Fruit fly (Drosophila melanogaster) whole organism, embryonic: Measurements from ENCODE around the gene Sse.

Experiments used
- Adf1 ChIP-seq: fragments of 200-800 bp; sonication (Bioruptor generic); IDR thresholded peaks from 2 replicates; pipeline ENCODE4 v1.3.6; 2022; ENCODE audit warnings: missing biosample characterization, missing genetic modification characterization
- Asciz ChIP-seq: fragments of 200-800 bp; sonication (Bioruptor generic); optimal IDR thresholded peaks from 2 replicates; lab custom pipeline; 2017; ENCODE audit warnings: missing biosample characterization, mild to moderate bottlenecking, missing genetic modification characterization, missing genetic modification reagents
- B-H1 ChIP-seq: fragments of 200-800 bp; sonication (Bioruptor generic); IDR thresholded peaks from 3 replicates; pipeline ENCODE4 v1.3.6; 2022; ENCODE audit warnings: missing biosample characterization, missing genetic modification characterization
- CG10543 ChIP-seq: fragments of 200-800 bp; sonication (Bioruptor generic); optimal IDR thresholded peaks from 3 replicates; lab custom pipeline; 2017; ENCODE audit warnings: missing biosample characterization, mild to moderate bottlenecking, missing genetic modification characterization, moderate library complexity
- CG11504 ChIP-seq: fragments of 200-800 bp; sonication (Bioruptor generic); optimal IDR thresholded peaks from 3 replicates; lab custom pipeline; 2019; ENCODE audit warnings: missing biosample characterization, mild to moderate bottlenecking, missing genetic modification characterization, moderate library complexity
- CG13123 ChIP-seq: fragments of 200-800 bp; sonication (Bioruptor generic); optimal IDR thresholded peaks from 2 replicates; lab custom pipeline; 2016; ENCODE audit warnings: missing biosample characterization, missing genetic modification characterization
- CG14667 ChIP-seq: fragments of 200-800 bp; sonication (Bioruptor generic); IDR thresholded peaks from 2 replicates; pipeline ENCODE4 v1.3.6; 2022; ENCODE audit warnings: missing biosample characterization, missing genetic modification characterization
- CG15514 ChIP-seq: fragments of 200-800 bp; sonication (Bioruptor generic); optimal IDR thresholded peaks from 3 replicates; lab custom pipeline; 2017; ENCODE audit warnings: missing biosample characterization, missing genetic modification characterization, mild to moderate bottlenecking, moderate library complexity, missing genetic modification reagents
- CG17328 ChIP-seq: fragments of 200-800 bp; sonication (Bioruptor generic); IDR thresholded peaks from 2 replicates; pipeline ENCODE4 v1.3.6; 2022; ENCODE audit warnings: missing biosample characterization, missing genetic modification characterization
- CG18764 ChIP-seq: fragments of 200-800 bp; sonication (Bioruptor generic); optimal IDR thresholded peaks from 3 replicates; lab custom pipeline; 2016; ENCODE audit warnings: missing biosample characterization, missing genetic modification characterization
- CG34422 ChIP-seq: fragments of 200-800 bp; sonication (Bioruptor generic); IDR thresholded peaks from 3 replicates; pipeline ENCODE4 v1.3.6; 2022; ENCODE audit warnings: missing biosample characterization, missing genetic modification characterization
- CG6254 ChIP-seq: fragments of 200-800 bp; sonication (Bioruptor generic); optimal IDR thresholded peaks from 3 replicates; lab custom pipeline; 2017; ENCODE audit warnings: mild to moderate bottlenecking, missing biosample characterization, missing genetic modification reagents, missing genetic modification characterization
- CG6854 ChIP-seq: fragments of 200-800 bp; sonication (Bioruptor generic); optimal IDR thresholded peaks from 3 replicates; lab custom pipeline; 2017; ENCODE audit warnings: missing biosample characterization, mild to moderate bottlenecking, missing genetic modification characterization
- CG7839 ChIP-seq: fragments of 200-800 bp; sonication (Bioruptor generic); optimal IDR thresholded peaks from 3 replicates; lab custom pipeline; 2018; ENCODE audit warnings: missing biosample characterization, mild to moderate bottlenecking, missing genetic modification characterization, moderate library complexity
- CG9437 ChIP-seq: fragments of 200-800 bp; sonication (Bioruptor generic); optimal IDR thresholded peaks from 2 replicates; lab custom pipeline; 2018; ENCODE audit warnings: missing biosample characterization, mild to moderate bottlenecking, missing genetic modification characterization
- CG9727 ChIP-seq: fragments of 200-800 bp; sonication (Bioruptor generic); optimal IDR thresholded peaks from 3 replicates; lab custom pipeline; 2017; ENCODE audit warnings: missing biosample characterization, mild to moderate bottlenecking, missing genetic modification characterization
- Chrac-16 ChIP-seq: fragments of 200-800 bp; sonication (Bioruptor generic); optimal IDR thresholded peaks from 3 replicates; lab custom pipeline; 2016; ENCODE audit warnings: missing biosample characterization, missing genetic modification characterization
- Eip74EF ChIP-seq, 2 experiments: fragments of 200-800 bp in 1 of 2; fragments of >200 bp in 1 of 2; sonication (Bioruptor generic) in 1 of 2; optimal IDR thresholded peaks; 2 replicates each; lab custom pipeline; 2017 to 2019; ENCODE audit warnings: missing biosample characterization in 2 of 2, missing genetic modification characterization in 2 of 2, mild to moderate bottlenecking in 1 of 2, moderate library complexity in 1 of 2
- Ets65A ChIP-seq: fragments of 200-800 bp; sonication (Bioruptor generic); peaks from one replicate; lab custom pipeline; 2016; ENCODE audit warnings: missing biosample characterization, missing genetic modification characterization
- Fer1 ChIP-seq: fragments of 200-800 bp; sonication (Bioruptor generic); optimal IDR thresholded peaks from 2 replicates; lab custom pipeline; 2017; ENCODE audit warnings: missing biosample characterization, mild to moderate bottlenecking, missing genetic modification characterization
- Lim3 ChIP-seq: fragments of 200-800 bp; sonication (Bioruptor generic); IDR thresholded peaks from 2 replicates; pipeline ENCODE4 v1.3.6; 2022; ENCODE audit warnings: missing biosample characterization, missing genetic modification characterization
- MTF-1 ChIP-seq: fragments of 200-800 bp; sonication (Bioruptor generic); optimal IDR thresholded peaks from 2 replicates; lab custom pipeline; 2018; ENCODE audit warnings: missing biosample characterization, mild to moderate bottlenecking, missing genetic modification characterization, borderline replicate concordance
- Med ChIP-seq: fragments of 200-800 bp; sonication (Bioruptor generic); peaks from one replicate; lab custom pipeline; 2016; ENCODE audit warnings: missing biosample characterization, missing genetic modification characterization, mild to moderate bottlenecking, inconsistent platforms, moderate library complexity
- Opbp ChIP-seq: fragments of 200-800 bp; sonication (Bioruptor generic); IDR thresholded peaks from 3 replicates; pipeline ENCODE4 v1.3.6; 2022; ENCODE audit warnings: missing biosample characterization, missing genetic modification characterization; ENCODE audit not compliant: partially characterized antibody
- Rfx ChIP-seq: fragments of 200-800 bp; sonication (Bioruptor generic); IDR thresholded peaks from 2 replicates; pipeline ENCODE4 v1.3.6; 2022; ENCODE audit warnings: missing biosample characterization, missing genetic modification characterization
- Side ChIP-seq: fragments of 200-800 bp; sonication (Bioruptor generic); optimal IDR thresholded peaks from 2 replicates; lab custom pipeline; 2016; ENCODE audit warnings: missing biosample characterization, missing genetic modification characterization
- Trl ChIP-seq, 3 experiments: fragments of >200 bp in 2 of 3; fragments of 200-800 bp in 1 of 3; sonication (Bioruptor generic) in 1 of 3; optimal IDR thresholded peaks; 2 replicates in 1 of 3; 3 replicates in 2 of 3; lab custom pipeline; 2016 to 2017; ENCODE audit warnings: missing biosample characterization in 1 of 3, missing genetic modification characterization in 1 of 3
- abd-A ChIP-seq: fragments of 200-800 bp; sonication (Bioruptor generic); optimal IDR thresholded peaks from 3 replicates; lab custom pipeline; 2019; ENCODE audit warnings: missing biosample characterization, mild to moderate bottlenecking, missing genetic modification characterization, moderate library complexity
- ato ChIP-seq: fragments of 200-800 bp; sonication (Bioruptor generic); IDR thresholded peaks from 2 replicates; pipeline ENCODE4 v1.3.6; 2022; ENCODE audit warnings: missing biosample characterization, missing genetic modification characterization; ENCODE audit not compliant: partially characterized antibody
- az2 ChIP-seq: fragments of 200-800 bp; sonication (Bioruptor generic); optimal IDR thresholded peaks from 3 replicates; lab custom pipeline; 2016; ENCODE audit warnings: missing biosample characterization, missing genetic modification characterization
- bsh ChIP-seq, 2 experiments: fragments of 200-800 bp; sonication (Bioruptor generic); optimal IDR thresholded peaks; 2 replicates each; lab custom pipeline; 2017 to 2018; ENCODE audit warnings: mild to moderate bottlenecking in 2 of 2, missing biosample characterization in 2 of 2, missing genetic modification characterization in 2 of 2, moderate library complexity in 1 of 2
- crol ChIP-seq: fragments of 200-800 bp; sonication (Bioruptor generic); IDR thresholded peaks from 2 replicates; pipeline ENCODE4 v1.3.6; 2022; ENCODE audit warnings: missing biosample characterization, missing genetic modification characterization
- emc ChIP-seq: fragments of 200-800 bp; sonication (Bioruptor generic); optimal IDR thresholded peaks from 2 replicates; lab custom pipeline; 2016; ENCODE audit warnings: missing biosample characterization, missing genetic modification characterization
- eve ChIP-seq, 2 experiments: fragments of >200 bp; optimal IDR thresholded peaks; 2 replicates each; lab custom pipeline; 2017; ENCODE audit warnings: missing biosample characterization in 2 of 2, missing genetic modification characterization in 2 of 2
- gce ChIP-seq: fragments of 200-800 bp; sonication (Bioruptor generic); IDR thresholded peaks from 3 replicates; pipeline ENCODE4 v1.3.6; 2022; ENCODE audit warnings: missing biosample characterization, missing genetic modification characterization
- gro ChIP-seq: fragments of 200-800 bp; sonication (Bioruptor generic); optimal IDR thresholded peaks from 2 replicates; lab custom pipeline; 2016; ENCODE audit warnings: missing biosample characterization, missing genetic modification characterization
- lab ChIP-seq: fragments of 200-800 bp; sonication (Bioruptor generic); optimal IDR thresholded peaks from 3 replicates; lab custom pipeline; 2017; ENCODE audit warnings: missing biosample characterization, missing genetic modification characterization, mild to moderate bottlenecking, moderate library complexity, missing genetic modification reagents
- lmd ChIP-seq: fragments of 200-800 bp; sonication (Bioruptor generic); IDR thresholded peaks from 2 replicates; pipeline ENCODE4 v1.3.6; 2022; ENCODE audit warnings: missing biosample characterization, missing genetic modification characterization
- mirr ChIP-seq: fragments of 200-800 bp; sonication (Bioruptor generic); optimal IDR thresholded peaks from 3 replicates; lab custom pipeline; 2018; ENCODE audit warnings: missing biosample characterization, mild to moderate bottlenecking, missing genetic modification characterization
- nerfin-2 ChIP-seq: fragments of 200-800 bp; sonication (Bioruptor generic); IDR thresholded peaks from 2 replicates; pipeline ENCODE4 v1.3.6; 2022; ENCODE audit warnings: missing biosample characterization, missing genetic modification characterization; ENCODE audit not compliant: partially characterized antibody
- p53 ChIP-seq: fragments of 200-800 bp; sonication (Bioruptor generic); optimal IDR thresholded peaks from 2 replicates; lab custom pipeline; 2016; ENCODE audit warnings: missing biosample characterization, missing genetic modification characterization
- pb ChIP-seq: fragments of 200-800 bp; sonication (Bioruptor generic); optimal IDR thresholded peaks from 3 replicates; lab custom pipeline; 2016; ENCODE audit warnings: missing biosample characterization, missing genetic modification characterization
- pnt ChIP-seq: fragments of 200-800 bp; sonication (Bioruptor generic); optimal IDR thresholded peaks from 3 replicates; lab custom pipeline; 2016; ENCODE audit warnings: missing biosample characterization, missing genetic modification characterization
- sens-2 ChIP-seq: fragments of 200-800 bp; sonication (Bioruptor generic); IDR thresholded peaks from 2 replicates; pipeline ENCODE4 v1.3.6; 2022; ENCODE audit warnings: missing biosample characterization, missing genetic modification characterization
- stwl ChIP-seq: fragments of 200-800 bp; sonication (Bioruptor generic); optimal IDR thresholded peaks from 3 replicates; lab custom pipeline; 2018; ENCODE audit warnings: missing biosample characterization, mild to moderate bottlenecking, missing genetic modification characterization, moderate library complexity
- tap ChIP-seq: fragments of 200-800 bp; optimal IDR thresholded peaks from 3 replicates; lab custom pipeline; 2019; ENCODE audit warnings: missing biosample characterization, mild to moderate bottlenecking, missing genetic modification characterization, moderate library complexity
- ttk ChIP-seq: fragments of 200-800 bp; sonication (Bioruptor generic); IDR thresholded peaks from 2 replicates; pipeline ENCODE4 v2.1.2; 2022; ENCODE audit warnings: missing biosample characterization, missing genetic modification characterization
- unc-4 ChIP-seq: fragments of 200-800 bp; sonication (Bioruptor generic); IDR thresholded peaks from 2 replicates; pipeline ENCODE4 v1.3.6; 2022; ENCODE audit warnings: missing biosample characterization, missing genetic modification characterization; ENCODE audit not compliant: partially characterized antibody
- wor ChIP-seq: fragments of 200-800 bp; sonication (Bioruptor generic); IDR thresholded peaks from 2 replicates; pipeline ENCODE4 v1.3.6; 2022; ENCODE audit warnings: missing biosample characterization, missing genetic modification characterization

The Sse gene

DNA sequence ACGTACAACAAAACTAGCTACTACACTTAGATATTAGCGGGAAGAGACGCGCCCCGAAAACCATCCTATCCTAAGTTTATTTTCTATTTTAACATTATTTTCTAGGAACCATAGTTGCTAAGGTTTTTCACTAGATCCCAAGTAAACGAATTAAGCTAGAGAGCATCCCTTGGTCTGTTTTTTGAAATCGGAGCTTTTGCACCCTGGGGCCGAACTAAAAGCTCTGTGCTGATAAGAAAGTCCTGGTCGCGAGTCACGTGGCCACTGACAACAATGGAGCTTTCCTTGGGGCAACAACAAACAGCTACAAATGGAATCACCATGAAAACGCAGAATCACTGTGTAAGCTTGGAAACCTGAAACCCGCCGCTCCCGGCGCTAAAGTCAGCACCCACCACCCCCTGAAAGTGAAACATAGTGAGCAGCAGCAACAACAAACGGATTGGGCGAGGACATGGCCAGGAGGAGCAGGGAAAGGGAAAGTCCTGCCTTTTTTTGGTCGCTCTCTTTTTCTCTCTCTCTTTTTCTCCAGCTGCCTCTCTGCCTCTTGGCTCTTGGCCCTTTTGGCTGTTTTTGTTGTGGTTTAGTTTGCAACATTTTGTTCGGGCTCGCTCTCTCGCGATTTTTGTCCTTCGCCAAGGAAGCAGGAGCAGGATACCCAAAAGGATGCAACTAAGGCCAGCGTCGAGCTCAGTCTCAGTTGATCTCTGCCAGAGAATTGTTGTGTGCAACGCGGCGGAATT, 4.7 kb downstream of the Sse start, which contains the start of gene sif:
sif (plus strand) TSS at position 693 of the 743 bp plus-strand sequence.
- TF ChIP-seq wor (GFP tag; lab: Robert Waterston, UW), result no peak
- TF ChIP-seq CG9437 (GFP tag; lab: Kevin White, UChicago), result no peak
- no peak for TF ChIP-seq ato
- TF ChIP-seq CG7839 (tag; lab: Kevin White, UChicago), result no peak
- TF ChIP-seq p53 (GFP tag; lab: Kevin White, UChicago), result no peak
- no peak for TF ChIP-seq Eip74EF (GFP tag; optimal IDR thresholded peaks at IDR 0.05; lab: Kevin White, UChicago)
- no peak for TF ChIP-seq mirr (GFP tag; lab: Kevin White, UChicago)
- no peak for TF ChIP-seq lmd (GFP tag; lab: Robert Waterston, UW)
- no peak for TF ChIP-seq Opbp (GFP tag; lab: Robert Waterston, UW)
- TF ChIP-seq CG6854 (GFP tag; lab: Kevin White, UChicago), result no peak
- peak; percentile 53 to 76 for TF ChIP-seq Trl (optimal IDR thresholded peaks at IDR 0.05; lab: Kevin White, UChicago)
- no peak for TF ChIP-seq Trl (GFP tag; optimal IDR thresholded peaks at IDR 0.05; lab: Kevin White, UChicago)
- TF ChIP-seq CG6254 (GFP tag; lab: Kevin White, UChicago), result no peak
- TF ChIP-seq MTF-1, result no peak
- no peak for TF ChIP-seq CG13123 (GFP tag; lab: Kevin White, UChicago)
- no peak for TF ChIP-seq Fer1
- TF ChIP-seq Side, result no peak
- TF ChIP-seq Chrac-16 (GFP tag; lab: Kevin White, UChicago), result no peak
- TF ChIP-seq CG15514 (GFP tag; lab: Kevin White, UChicago), result peak; percentile 2
- no peak for TF ChIP-seq Ets65A
- peak; percentile 21 for TF ChIP-seq abd-A (tag; lab: Kevin White, UChicago)
- peak; percentile 41 for TF ChIP-seq Med (GFP tag; lab: Kevin White, UChicago)
- peak; percentile 71; the same call in 1 of the 3 replicates for TF ChIP-seq CG34422 (GFP tag; lab: Robert Waterston, UW)
- peak; percentile 89 for TF ChIP-seq crol (GFP tag; lab: Robert Waterston, UW)
- TF ChIP-seq az2, result no peak
- peak; percentile 42; the same call in 1 of the 2 replicates for TF ChIP-seq Rfx (GFP tag; lab: Robert Waterston, UW)
- TF ChIP-seq CG14667 (GFP tag; lab: Robert Waterston, UW), result no peak
- peak; percentile 5 for TF ChIP-seq CG11504 (tag; lab: Kevin White, UChicago)
- no peak for TF ChIP-seq emc (GFP tag; lab: Kevin White, UChicago)
- TF ChIP-seq lab (GFP tag; lab: Kevin White, UChicago), result no peak
- no peak for TF ChIP-seq Asciz
- no peak for TF ChIP-seq CG9727 (GFP tag; lab: Kevin White, UChicago)
- no peak for TF ChIP-seq gro (GFP tag; lab: Kevin White, UChicago)
- no peak for TF ChIP-seq CG18764 (GFP tag; lab: Kevin White, UChicago)
- no peak for TF ChIP-seq gce (GFP tag; lab: Robert Waterston, UW)
- TF ChIP-seq sens-2 (GFP tag; lab: Robert Waterston, UW), result no peak
- no peak for TF ChIP-seq Lim3 (GFP tag; lab: Robert Waterston, UW)
- TF ChIP-seq tap (tag; lab: Kevin White, UChicago), result no peak
- TF ChIP-seq unc-4, result 0 out of 2 replicates have a peak, but pooled peaks have one; percentile 16
- TF ChIP-seq pnt (GFP tag; lab: Kevin White, UChicago), result no peak
- TF ChIP-seq CG10543 (GFP tag; lab: Kevin White, UChicago), result no peak
- TF ChIP-seq ttk (GFP tag; lab: Robert Waterston, UW), result no peak
- no peak for TF ChIP-seq bsh (GFP tag; optimal IDR thresholded peaks at IDR 0.05; lab: Kevin White, UChicago)
- TF ChIP-seq Adf1 (GFP tag; lab: Robert Waterston, UW), result peak; percentile 35; the same call in 1 of the 2 replicates
- TF ChIP-seq stwl (tag; lab: Kevin White, UChicago), result no peak
- no peak for TF ChIP-seq B-H1 (GFP tag; lab: Robert Waterston, UW)
- no peak for TF ChIP-seq pb (GFP tag; lab: Kevin White, UChicago)
- TF ChIP-seq nerfin-2, result no peak
- TF ChIP-seq eve (GFP tag; optimal IDR thresholded peaks at IDR 0.05; lab: Kevin White, UChicago), result no peak
- no peak for TF ChIP-seq CG17328
